Worm (Caenorhabditis elegans): Measurements from ENCODE around the gene fbxc-45.

DNA sequence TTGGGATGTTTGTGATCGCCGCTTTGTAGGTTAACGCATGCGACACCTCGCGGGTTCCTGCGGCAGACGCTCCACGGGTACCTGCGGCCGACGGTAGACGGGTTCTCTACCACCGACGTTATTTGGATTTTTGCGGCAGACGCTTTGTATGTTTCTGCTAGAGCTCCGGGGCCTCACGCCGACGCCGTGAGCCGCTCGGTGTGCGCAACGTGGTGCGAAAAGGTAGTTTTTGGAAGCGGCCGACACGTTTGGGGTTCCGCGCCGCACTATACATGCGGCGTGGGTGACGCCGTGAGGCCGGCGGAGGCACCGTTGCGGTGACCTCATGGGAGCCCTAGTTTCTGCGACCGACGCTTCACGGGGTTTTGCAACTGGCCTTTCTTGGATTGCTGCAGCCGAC is 49.0 kb upstream of the fbxc-45 start:
- TF ChIP-seq jun-1 (tag; optimal IDR thresholded peaks at IDR 0.05), result no peak
- no peak for TF ChIP-seq snpc-4 (tag; optimal IDR thresholded peaks at IDR 0.05)
- no peak for TF ChIP-seq ztf-4 (tag; optimal IDR thresholded peaks at IDR 0.05)
- TF ChIP-seq pha-4 (tag; optimal IDR thresholded peaks at IDR 0.05), result no peak
- no peak for TF ChIP-seq nhr-11 (tag; optimal IDR thresholded peaks at IDR 0.05)
- no peak for TF ChIP-seq aly-2 (tag; optimal IDR thresholded peaks at IDR 0.05)
- no peak for TF ChIP-seq unc-62 (GFP tag; optimal IDR thresholded peaks at IDR 0.05)
- no peak for TF ChIP-seq ceh-28 (tag; optimal IDR thresholded peaks at IDR 0.05)
- TF ChIP-seq elt-3 (tag; optimal IDR thresholded peaks at IDR 0.05), result no peak
- TF ChIP-seq nhr-237 (tag; optimal IDR thresholded peaks at IDR 0.05), result no peak
- no peak for TF ChIP-seq ceh-82 (tag; optimal IDR thresholded peaks at IDR 0.05)
